Fruit fly (Drosophila melanogaster) whole organism, embryonic: ENCODE results near the gene sau.

ENCODE experiments used
- Hr51 ChIP-seq, 2 experiments: fragments of 200-800 bp; sonication (Bioruptor generic); optimal IDR thresholded peaks; 2 replicates in 1 of 2; 3 replicates in 1 of 2; lab custom pipeline; 2016 to 2018; ENCODE audit warnings: missing biosample characterization in 2 of 2, missing genetic modification characterization in 2 of 2, mild to moderate bottlenecking in 1 of 2, moderate library complexity in 1 of 2
- NC2β ChIP-seq: fragments of 200-800 bp; sonication (Bioruptor generic); optimal IDR thresholded peaks from 2 replicates; lab custom pipeline; 2016; ENCODE audit warnings: missing biosample characterization, missing genetic modification characterization
- Opbp ChIP-seq: fragments of 200-800 bp; sonication (Bioruptor generic); IDR thresholded peaks from 3 replicates; pipeline ENCODE4 v1.3.6; 2022; ENCODE audit warnings: missing biosample characterization, missing genetic modification characterization; ENCODE audit not compliant: partially characterized antibody
- cad ChIP-seq: fragments of >200 bp; optimal IDR thresholded peaks from 2 replicates; lab custom pipeline; 2017; ENCODE audit warnings: missing biosample characterization, missing genetic modification characterization
- grau ChIP-seq: fragments of 200-800 bp; optimal IDR thresholded peaks from 3 replicates; lab custom pipeline; 2019; ENCODE audit warnings: missing biosample characterization, mild to moderate bottlenecking, missing genetic modification characterization, moderate library complexity
- mld ChIP-seq: fragments of 200-800 bp; sonication (Bioruptor generic); IDR thresholded peaks from 3 replicates; pipeline ENCODE4 v1.3.6; 2022; ENCODE audit warnings: missing biosample characterization, missing genetic modification characterization; ENCODE audit not compliant: partially characterized antibody
- vnd ChIP-seq: fragments of 200-800 bp; sonication (Bioruptor generic); IDR thresholded peaks from 3 replicates; pipeline ENCODE4 v1.3.6; 2022; ENCODE audit warnings: missing biosample characterization, missing genetic modification characterization; ENCODE audit not compliant: partially characterized antibody

DNA sequence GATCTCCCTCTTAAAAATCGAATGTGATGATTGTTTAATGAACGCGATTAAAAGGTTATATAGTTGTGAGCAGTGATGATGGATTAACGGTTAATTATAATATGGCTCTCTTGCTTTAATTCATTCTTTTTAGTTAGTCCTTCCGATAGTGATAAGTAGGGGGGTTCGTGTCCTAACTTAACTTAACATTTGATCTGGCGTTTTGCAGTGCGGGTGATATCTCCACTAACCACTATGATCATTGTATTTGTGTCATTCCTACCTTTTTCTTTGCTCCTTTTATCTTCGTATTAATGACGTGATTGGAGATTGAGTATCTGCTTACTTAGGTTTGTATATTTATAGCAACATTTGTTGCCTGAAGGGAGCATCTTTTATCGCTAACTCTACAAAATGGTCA is 30.8 kb upstream of the sau start:
- TF ChIP-seq Hr51 (GFP tag; optimal IDR thresholded peaks at IDR 0.05; lab: Kevin White, UChicago) (no peak), cad (no peak), mld (GFP tag; lab: Robert Waterston, UW) (no peak), Opbp (GFP tag; lab: Robert Waterston, UW) (no peak), NC2β (no peak), grau (no peak), vnd (no peak)
